Worm (Caenorhabditis elegans): ENCODE data around the gene fbxa-107.

- TF ChIP-seq ama-1 (optimal IDR thresholded peaks at IDR 0.05) (no peak), daf-19 (GFP tag; conservative IDR thresholded peaks at IDR 0.05) (no peak), mep-1 (tag; optimal IDR thresholded peaks at IDR 0.05) (no peak), nhr-25 (tag; optimal IDR thresholded peaks at IDR 0.05; ENCODE audit: borderline replicate concordance, insufficient read depth) (no peak), dve-1 (tag; optimal IDR thresholded peaks at IDR 0.05; ENCODE audit: insufficient read depth) (no peak), ztf-11 (tag; optimal IDR thresholded peaks at IDR 0.05) (no peak), aly-2 (tag; optimal IDR thresholded peaks at IDR 0.05) (no peak), nhr-237 (tag; optimal IDR thresholded peaks at IDR 0.05) (no peak)
These were observed 22.3 kb downstream of the fbxa-107 start, which contains the start of gene C14A6.3 for ce11 chrV:18146077-18146476.
